Fruit fly (Drosophila melanogaster) whole organism, prepupa: Measurements from ENCODE around the gene CG14537.

Experiments used
- Blimp-1 ChIP-seq: fragments of 200-800 bp; sonication (Bioruptor generic); optimal IDR thresholded peaks from 3 replicates; lab custom pipeline; 2017; ENCODE audit warnings: missing biosample characterization, missing genetic modification characterization, mild to moderate bottlenecking, moderate library complexity, missing genetic modification reagents
- CG10631 ChIP-seq: fragments of 200-800 bp; sonication (Bioruptor generic); optimal IDR thresholded peaks from 2 replicates; lab custom pipeline; 2016; ENCODE audit warnings: missing biosample characterization, missing genetic modification characterization
- CG10669 ChIP-seq: fragments of 200-800 bp; sonication (Bioruptor generic); optimal IDR thresholded peaks from 3 replicates; lab custom pipeline; 2018; ENCODE audit warnings: missing biosample characterization, mild to moderate bottlenecking, missing genetic modification characterization, moderate library complexity
- CG11294 ChIP-seq: fragments of 200-800 bp; sonication (Bioruptor generic); IDR thresholded peaks from 2 replicates; pipeline ENCODE4 v1.3.6; 2022; ENCODE audit warnings: missing biosample characterization, missing genetic modification characterization
- CG11762 ChIP-seq: fragments of 200-800 bp; sonication (Bioruptor generic); optimal IDR thresholded peaks from 3 replicates; lab custom pipeline; 2016; ENCODE audit warnings: missing biosample characterization, missing genetic modification characterization; ENCODE audit not compliant: insufficient read depth
- CG11902 ChIP-seq: fragments of 200-800 bp; sonication (Bioruptor generic); optimal IDR thresholded peaks from 3 replicates; lab custom pipeline; 2016; ENCODE audit warnings: missing biosample characterization, missing genetic modification characterization
- CG15336 ChIP-seq: fragments of 200-800 bp; sonication (Bioruptor generic); IDR thresholded peaks from 2 replicates; pipeline ENCODE4 v1.3.6; 2022; ENCODE audit warnings: missing biosample characterization, missing genetic modification characterization
- CG16779 ChIP-seq: fragments of 200-800 bp; sonication (Bioruptor generic); optimal IDR thresholded peaks from 3 replicates; lab custom pipeline; 2017; ENCODE audit warnings: missing biosample characterization, mild to moderate bottlenecking, missing genetic modification characterization
- CG3032 ChIP-seq: fragments of 200-800 bp; optimal IDR thresholded peaks from 2 replicates; lab custom pipeline; 2019; ENCODE audit warnings: missing biosample characterization, mild to moderate bottlenecking, missing genetic modification characterization, moderate library complexity
- CG31627 ChIP-seq: fragments of 200-800 bp; sonication (Bioruptor generic); optimal IDR thresholded peaks from 3 replicates; lab custom pipeline; 2016; ENCODE audit warnings: missing biosample characterization, missing genetic modification characterization
- CG32006 ChIP-seq: fragments of 200-800 bp; sonication (Bioruptor generic); optimal IDR thresholded peaks from 3 replicates; lab custom pipeline; 2017; ENCODE audit warnings: missing biosample characterization, mild to moderate bottlenecking, missing genetic modification characterization
- CG34406 ChIP-seq: fragments of 200-800 bp; sonication (Bioruptor generic); optimal IDR thresholded peaks from 3 replicates; lab custom pipeline; 2016; ENCODE audit warnings: missing biosample characterization, missing genetic modification characterization
- CG3919 ChIP-seq: fragments of 200-800 bp; sonication (Bioruptor generic); optimal IDR thresholded peaks from 3 replicates; lab custom pipeline; 2016; ENCODE audit warnings: missing biosample characterization, missing genetic modification characterization
- CG4318 ChIP-seq: fragments of 200-800 bp; sonication (Bioruptor generic); optimal IDR thresholded peaks from 3 replicates; lab custom pipeline; 2017; ENCODE audit warnings: missing biosample characterization, mild to moderate bottlenecking, missing genetic modification characterization
- CG6276 ChIP-seq: fragments of 200-800 bp; sonication (Bioruptor generic); optimal IDR thresholded peaks from 2 replicates; lab custom pipeline; 2017; ENCODE audit warnings: missing biosample characterization, mild to moderate bottlenecking, missing genetic modification characterization
- CG6792 ChIP-seq: fragments of 200-800 bp; sonication (Bioruptor generic); optimal IDR thresholded peaks from 3 replicates; lab custom pipeline; 2016; ENCODE audit warnings: missing biosample characterization, missing genetic modification characterization
- CG6808 ChIP-seq: fragments of 200-800 bp; sonication (Bioruptor generic); optimal IDR thresholded peaks from 3 replicates; lab custom pipeline; 2017; ENCODE audit warnings: missing biosample characterization, missing genetic modification characterization, mild to moderate bottlenecking, moderate library complexity, missing genetic modification reagents
- CG7368 ChIP-seq: fragments of 200-800 bp; sonication (Bioruptor generic); optimal IDR thresholded peaks from 3 replicates; lab custom pipeline; 2016; ENCODE audit warnings: missing biosample characterization, missing genetic modification characterization
- CG8119 ChIP-seq: fragments of 200-800 bp; sonication (Bioruptor generic); IDR thresholded peaks from 3 replicates; pipeline ENCODE4 v1.3.6; 2022; ENCODE audit warnings: missing biosample characterization, missing genetic modification characterization
- CG8319 ChIP-seq: fragments of 200-800 bp; sonication (Bioruptor generic); optimal IDR thresholded peaks from 3 replicates; lab custom pipeline; 2016; ENCODE audit warnings: missing biosample characterization, missing genetic modification characterization
- CG9139 ChIP-seq: fragments of 200-800 bp; sonication (Bioruptor generic); optimal IDR thresholded peaks from 3 replicates; lab custom pipeline; 2017; ENCODE audit warnings: missing biosample characterization, mild to moderate bottlenecking, missing genetic modification characterization
- Eip75B ChIP-seq: fragments of 200-800 bp; sonication (Bioruptor generic); optimal IDR thresholded peaks from 3 replicates; lab custom pipeline; 2016; ENCODE audit warnings: missing biosample characterization, missing genetic modification characterization
- Eip93F ChIP-seq: fragments of 200-800 bp; sonication (Bioruptor generic); optimal IDR thresholded peaks from 2 replicates; lab custom pipeline; 2016; ENCODE audit warnings: missing biosample characterization, mild to moderate bottlenecking, missing genetic modification characterization
- Gug ChIP-seq: fragments of 200-800 bp; sonication (Bioruptor generic); IDR thresholded peaks from 2 replicates; pipeline ENCODE4 v1.3.6; 2022; ENCODE audit warnings: missing biosample characterization, missing genetic modification characterization
- Hr38 ChIP-seq: sonication (Bioruptor generic); optimal IDR thresholded peaks from 2 replicates; lab custom pipeline; 2016; ENCODE audit warnings: missing biosample characterization, missing genetic modification characterization
- Hr39 ChIP-seq: fragments of 200-800 bp; sonication (Bioruptor generic); optimal IDR thresholded peaks from 2 replicates; lab custom pipeline; 2016; ENCODE audit warnings: missing biosample characterization, missing genetic modification characterization
- Hr4 ChIP-seq: fragments of 200-800 bp; sonication (Bioruptor generic); optimal IDR thresholded peaks from 3 replicates; lab custom pipeline; 2016; ENCODE audit warnings: missing biosample characterization, missing genetic modification characterization
- Met ChIP-seq: fragments of 200-800 bp; sonication (Bioruptor generic); optimal IDR thresholded peaks from 3 replicates; lab custom pipeline; 2016; ENCODE audit warnings: missing biosample characterization, missing genetic modification characterization
- OdsH ChIP-seq: fragments of 200-800 bp; sonication (Bioruptor generic); optimal IDR thresholded peaks from 3 replicates; lab custom pipeline; 2016; ENCODE audit warnings: missing biosample characterization, missing genetic modification characterization
- Smox ChIP-seq: fragments of 200-800 bp; sonication (Bioruptor generic); optimal IDR thresholded peaks from 3 replicates; lab custom pipeline; 2016; ENCODE audit warnings: missing biosample characterization, missing genetic modification characterization
- Sox102F ChIP-seq: fragments of 200-800 bp; sonication (Bioruptor generic); optimal IDR thresholded peaks from 2 replicates; lab custom pipeline; 2016; ENCODE audit warnings: missing biosample characterization, mild to moderate bottlenecking, missing genetic modification characterization
- Sox15 ChIP-seq: fragments of 200-800 bp; sonication (Bioruptor generic); optimal IDR thresholded peaks from 3 replicates; lab custom pipeline; 2016; ENCODE audit warnings: missing biosample characterization, missing genetic modification characterization
- achi ChIP-seq: fragments of 200-800 bp; sonication (Bioruptor generic); optimal IDR thresholded peaks from 3 replicates; lab custom pipeline; 2016; ENCODE audit warnings: missing biosample characterization, missing genetic modification characterization
- acj6 ChIP-seq: fragments of 200-800 bp; sonication (Bioruptor generic); optimal IDR thresholded peaks from 3 replicates; lab custom pipeline; 2016; ENCODE audit warnings: missing biosample characterization, missing genetic modification characterization
- dac ChIP-seq: fragments of 200-800 bp; sonication (Bioruptor generic); optimal IDR thresholded peaks from 2 replicates; lab custom pipeline; 2017; ENCODE audit warnings: missing biosample characterization, mild to moderate bottlenecking, missing genetic modification characterization
- dsx ChIP-seq: fragments of 200-800 bp; optimal IDR thresholded peaks from 3 replicates; lab custom pipeline; 2019; ENCODE audit warnings: missing biosample characterization, mild to moderate bottlenecking, missing genetic modification characterization, moderate library complexity; ENCODE audit not compliant: poor library complexity, severe bottlenecking
- eg ChIP-seq: fragments of 200-800 bp; sonication (Bioruptor generic); IDR thresholded peaks from 3 replicates; pipeline ENCODE4 v1.3.6; 2022; ENCODE audit warnings: missing biosample characterization, missing genetic modification characterization
- esn ChIP-seq: fragments of 200-800 bp; sonication (Bioruptor generic); optimal IDR thresholded peaks from 2 replicates; lab custom pipeline; 2016; ENCODE audit warnings: missing biosample characterization, mild to moderate bottlenecking, missing genetic modification characterization, moderate library complexity
- fd59A ChIP-seq: fragments of 200-800 bp; sonication (Bioruptor generic); optimal IDR thresholded peaks from 2 replicates; lab custom pipeline; 2017; ENCODE audit warnings: missing biosample characterization, mild to moderate bottlenecking, missing genetic modification characterization, missing genetic modification reagents
- fd85E ChIP-seq: fragments of 200-800 bp; sonication (Bioruptor generic); optimal IDR thresholded peaks from 3 replicates; lab custom pipeline; 2016; ENCODE audit warnings: missing biosample characterization, missing genetic modification characterization
- fkh ChIP-seq: fragments of 200-800 bp; sonication (Bioruptor generic); optimal IDR thresholded peaks from 3 replicates; lab custom pipeline; 2017; ENCODE audit warnings: missing biosample characterization, mild to moderate bottlenecking, missing genetic modification characterization, moderate library complexity
- lz ChIP-seq: fragments of 200-800 bp; sonication (Bioruptor generic); optimal IDR thresholded peaks from 3 replicates; lab custom pipeline; 2016; ENCODE audit warnings: missing biosample characterization, missing genetic modification characterization
- net ChIP-seq: fragments of 200-800 bp; sonication (Bioruptor generic); optimal IDR thresholded peaks from 3 replicates; lab custom pipeline; 2016; ENCODE audit warnings: missing biosample characterization, missing genetic modification characterization
- salr ChIP-seq, 2 experiments: fragments of 200-800 bp; sonication (Bioruptor generic); optimal IDR thresholded peaks; 3 replicates each; lab custom pipeline; 2016 to 2018; ENCODE audit warnings: missing biosample characterization in 2 of 2, missing genetic modification characterization in 2 of 2, mild to moderate bottlenecking in 1 of 2
- spab ChIP-seq: fragments of 200-800 bp; sonication (Bioruptor generic); optimal IDR thresholded peaks from 2 replicates; lab custom pipeline; 2017; ENCODE audit warnings: missing biosample characterization, mild to moderate bottlenecking, missing genetic modification characterization, missing genetic modification reagents
- svp ChIP-seq: fragments of 200-800 bp; sonication (Bioruptor generic); peaks from one replicate; lab custom pipeline; 2016; ENCODE audit warnings: missing biosample characterization, missing genetic modification characterization
- topi ChIP-seq: fragments of 200-800 bp; sonication (Bioruptor generic); optimal IDR thresholded peaks from 3 replicates; lab custom pipeline; 2016; ENCODE audit warnings: missing biosample characterization, missing genetic modification characterization
- vri ChIP-seq: fragments of 200-800 bp; sonication (Bioruptor generic); optimal IDR thresholded peaks from 3 replicates; lab custom pipeline; 2016; ENCODE audit warnings: missing biosample characterization, mild to moderate bottlenecking, missing genetic modification characterization

CG14537 gene

DNA sequence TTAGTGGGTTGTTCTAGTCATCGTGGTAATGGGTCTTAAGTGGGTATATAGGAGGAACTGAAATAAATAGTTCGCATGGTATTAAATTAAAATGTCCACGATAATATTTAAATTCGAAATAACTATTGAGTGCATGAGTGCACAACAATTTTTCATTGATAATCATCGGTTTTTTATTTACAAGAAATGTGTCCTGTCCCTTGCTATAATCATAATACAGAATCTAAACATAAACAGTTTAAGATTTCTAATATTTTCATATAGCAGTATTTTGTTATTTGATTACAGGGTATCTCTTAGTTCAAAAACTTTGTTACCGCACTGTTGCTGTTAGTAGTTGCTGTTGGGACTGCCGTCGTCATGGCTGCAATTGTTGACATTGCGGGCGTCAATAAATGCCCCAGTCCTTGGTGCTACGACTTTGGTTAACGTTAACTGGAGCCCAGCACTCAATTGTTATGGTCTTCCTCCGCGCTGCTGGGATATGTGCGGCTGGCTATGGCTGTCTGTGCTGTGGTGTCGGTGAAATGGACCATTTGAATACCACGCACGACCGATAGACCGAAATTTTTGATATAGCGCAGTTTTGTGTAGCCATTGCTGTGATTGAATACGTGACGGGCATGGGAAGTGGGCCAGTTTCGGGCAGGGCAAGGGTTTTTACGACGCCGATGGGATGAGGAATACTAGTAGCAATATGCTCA, 31.7 kb downstream of the CG14537 start (continued):
- TF ChIP-seq esn = no peak
- no peak for TF ChIP-seq Eip93F (GFP tag; lab: Kevin White, UChicago)
- TF ChIP-seq Blimp-1 (GFP tag; lab: Kevin White, UChicago) = no peak
- TF ChIP-seq CG34406 = no peak
- peak; percentile 41; the same call in 1 of the 2 replicates for TF ChIP-seq CG15336
- no peak for TF ChIP-seq vri (GFP tag; lab: Kevin White, UChicago)
- peak; percentile 41 for TF ChIP-seq CG4318 (GFP tag; lab: Kevin White, UChicago)
- no peak for TF ChIP-seq spab (GFP tag; lab: Kevin White, UChicago)
- TF ChIP-seq Smox (GFP tag; lab: Kevin White, UChicago) = no peak
- TF ChIP-seq CG6808 = no peak
- TF ChIP-seq CG10631 (GFP tag; lab: Kevin White, UChicago) = peak; percentile 32
- no peak for TF ChIP-seq net (GFP tag; lab: Kevin White, UChicago)
- no peak for TF ChIP-seq svp (GFP tag; lab: Kevin White, UChicago)
- peak; percentile 45 for TF ChIP-seq Hr4
- peak; percentile 36 for TF ChIP-seq OdsH (GFP tag; lab: Kevin White, UChicago)
- TF ChIP-seq eg (GFP tag; lab: Robert Waterston, UW) = no peak
- TF ChIP-seq Met (GFP tag; lab: Kevin White, UChicago) = no peak
- TF ChIP-seq CG8119 (GFP tag; lab: Robert Waterston, UW) = peak; percentile 26; the same call in 1 of the 3 replicates
- no peak for TF ChIP-seq CG10669 (GFP tag; lab: Kevin White, UChicago)
- TF ChIP-seq dsx (GFP tag; lab: Kevin White, UChicago) = peak; percentile 6
- TF ChIP-seq Gug (GFP tag; lab: Robert Waterston, UW) = no peak

dm6 chr2L:7872680-7873079, 32.4 kb downstream of the CG14537 start:
- TF ChIP-seq spab (GFP tag; lab: Kevin White, UChicago) (no peak), Hr39 (GFP tag; lab: Kevin White, UChicago) (no peak), CG32006 (no peak), achi (GFP tag; lab: Kevin White, UChicago) (no peak), lz (no peak), CG6276 (GFP tag; lab: Kevin White, UChicago) (no peak), fd85E (no peak), CG11762 (GFP tag; lab: Kevin White, UChicago) (no peak), CG6792 (GFP tag; lab: Kevin White, UChicago) (no peak), CG6808 (no peak), CG11902 (GFP tag; lab: Kevin White, UChicago) (no peak), acj6 (no peak), Sox102F (no peak), CG11294 (no peak), CG7368 (GFP tag; lab: Kevin White, UChicago) (no peak), dac (GFP tag; lab: Kevin White, UChicago) (no peak), Eip75B (GFP tag; lab: Kevin White, UChicago) (no peak)
- TF ChIP-seq, all 60 proteins: peak for 0

DNA sequence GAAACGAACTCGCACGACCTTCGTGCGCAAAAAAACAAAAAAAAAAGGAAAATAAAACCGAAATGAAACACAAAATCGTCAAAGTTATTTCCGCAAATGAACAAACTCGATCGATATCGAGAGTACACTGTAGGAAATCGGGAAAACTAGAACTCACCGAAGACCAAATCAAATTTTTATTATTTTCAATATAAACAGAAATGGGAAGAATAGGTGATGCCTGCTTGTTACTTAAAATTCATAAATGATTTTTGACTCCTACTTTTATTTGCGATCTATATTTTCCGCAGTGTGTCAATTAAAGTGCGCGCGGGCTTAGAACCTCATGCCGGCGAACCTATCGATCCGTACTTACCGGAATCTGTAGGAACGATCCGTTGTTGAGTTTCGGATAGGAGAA, 35.4 kb downstream of the CG14537 start:
- TF ChIP-seq fkh (GFP tag; lab: Kevin White, UChicago) (no peak), CG4318 (GFP tag; lab: Kevin White, UChicago) (no peak), fd59A (no peak), eg (GFP tag; lab: Robert Waterston, UW) (no peak), CG10669 (GFP tag; lab: Kevin White, UChicago) (peak; percentile 15), CG16779 (tag; lab: Kevin White, UChicago) (no peak), CG10631 (GFP tag; lab: Kevin White, UChicago) (peak; percentile 35), CG31627 (peak; percentile 34), salr (GFP tag; optimal IDR thresholded peaks at IDR 0.05; lab: Kevin White, UChicago) (no peak), CG3919 (GFP tag; lab: Kevin White, UChicago) (peak; percentile 55), Hr4 (no peak), Eip75B (GFP tag; lab: Kevin White, UChicago) (peak; percentile 30), topi (GFP tag; lab: Kevin White, UChicago) (peak; percentile 51), CG9139 (GFP tag; lab: Kevin White, UChicago) (no peak), Sox15 (GFP tag; lab: Kevin White, UChicago) (peak; percentile 17), Gug (GFP tag; lab: Robert Waterston, UW) (no peak), Hr38 (no peak), CG3032 (peak; percentile 35), Sox102F (peak; percentile 31), CG8319 (peak; percentile 1), CG34406 (peak; percentile 30), spab (GFP tag; lab: Kevin White, UChicago) (no peak)
